Worm (Caenorhabditis elegans) whole organism, midembryonic: ENCODE results near the gene Y56A3A.33.

ENCODE experiments used
- T22C8.4 ChIP-seq: fragments of 200-800 bp; sonication (Bioruptor generic); IDR thresholded peaks from 2 replicates; pipeline ENCODE4 v1.3.6; 2022; ENCODE audit warnings: missing genetic modification characterization, missing compliant biosample characterization
- cog-1 ChIP-seq: sonication (generic microtip); optimal IDR thresholded peaks from 2 replicates; lab custom pipeline; 2016; ENCODE audit warnings: missing genetic modification characterization, missing compliant biosample characterization
- flt-1 ChIP-seq: fragments of 200-800 bp; sonication (Bioruptor generic); IDR thresholded peaks from 2 replicates; pipeline ENCODE4 v1.3.6; 2022; ENCODE audit warnings: missing genetic modification characterization, missing compliant biosample characterization
- klf-2 ChIP-seq: fragments of 200-800 bp; sonication (Bioruptor generic); conservative IDR thresholded peaks from 2 replicates; pipeline ENCODE4 v1.3.6; 2022; ENCODE audit warnings: missing genetic modification reagents, missing genetic modification characterization, missing compliant biosample characterization
- med-1 ChIP-seq: sonication (generic microtip); optimal IDR thresholded peaks from 2 replicates; lab custom pipeline; 2017; ENCODE audit warnings: missing genetic modification characterization, mild to moderate bottlenecking, missing compliant biosample characterization, antibody characterized with exemption, missing genetic modification reagents; ENCODE audit not compliant: insufficient read depth
- ref-1 ChIP-seq: fragments of 200-800 bp; sonication (Bioruptor generic); conservative IDR thresholded peaks from 2 replicates; pipeline ENCODE4 v1.3.6; 2022; ENCODE audit warnings: missing genetic modification reagents, missing genetic modification characterization, missing compliant biosample characterization
- tab-1 ChIP-seq: fragments of 200-800 bp; sonication (Bioruptor generic); IDR thresholded peaks from 2 replicates; pipeline ENCODE4 v1.3.6; 2022; ENCODE audit warnings: missing genetic modification characterization, missing compliant biosample characterization
- ztf-23 ChIP-seq: fragments of 200-800 bp; sonication (Bioruptor generic); IDR thresholded peaks from 2 replicates; pipeline ENCODE4 v1.3.6; 2022; ENCODE audit warnings: missing genetic modification reagents, missing genetic modification characterization, missing compliant biosample characterization
- ztf-29 ChIP-seq: fragments of 200-800 bp; sonication (Bioruptor generic); IDR thresholded peaks from 2 replicates; pipeline ENCODE4 v1.3.6; 2022; ENCODE audit warnings: missing genetic modification reagents, missing genetic modification characterization, missing compliant biosample characterization

Gene Y56A3A.33

DNA sequence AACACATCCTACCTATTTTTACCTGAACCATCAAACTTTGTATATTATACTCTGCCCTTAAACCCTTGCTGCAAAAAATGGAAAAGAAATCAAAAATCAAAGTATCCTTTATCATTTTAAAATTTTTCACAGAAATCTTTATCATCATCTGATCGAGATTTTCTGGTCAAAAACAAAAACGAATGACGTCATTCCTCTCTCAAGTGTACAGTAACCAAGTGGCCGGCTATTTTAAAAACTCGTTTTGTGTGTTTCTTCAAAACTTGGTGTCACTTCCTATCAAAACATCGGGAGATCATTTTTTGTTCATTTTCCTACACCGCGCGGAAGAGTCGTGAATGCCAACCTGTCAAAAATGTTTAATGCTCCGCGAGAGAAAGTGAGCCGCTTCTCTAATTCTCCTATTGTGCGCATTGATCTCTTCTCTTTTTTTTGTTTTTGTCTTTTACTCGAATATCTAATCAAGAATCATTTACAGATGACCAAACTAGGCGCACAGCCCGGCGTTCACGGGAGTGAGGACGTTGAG is 17.4 kb upstream of the Y56A3A.33 start, which contains the start of gene brp-1:
Gene brp-1, plus strand, starts transcription at position 479 of the 529 bp plus-strand sequence.
- TF ChIP-seq ztf-29 (GFP tag; lab: Robert Waterston, UW): no peak
- no peak for TF ChIP-seq T22C8.4 (GFP tag; lab: Robert Waterston, UW)
- no peak for TF ChIP-seq med-1 (GFP tag; lab: Kevin White, UChicago)
- TF ChIP-seq cog-1 (tag; lab: Kevin White, UChicago): no peak
- TF ChIP-seq klf-2: no peak
- no peak for TF ChIP-seq ztf-23 (GFP tag; lab: Robert Waterston, UW)
- TF ChIP-seq flt-1 (GFP tag; lab: Robert Waterston, UW): no peak
- no peak for TF ChIP-seq tab-1 (GFP tag; lab: Robert Waterston, UW)
- TF ChIP-seq ref-1: no peak

- no peak for TF ChIP-seq ztf-29 (GFP tag; lab: Robert Waterston, UW)
- no peak for TF ChIP-seq med-1 (GFP tag; lab: Kevin White, UChicago)
- TF ChIP-seq cog-1 (tag; lab: Kevin White, UChicago): no peak
- TF ChIP-seq klf-2: no peak
- no peak for TF ChIP-seq T22C8.4 (GFP tag; lab: Robert Waterston, UW)
- TF ChIP-seq ztf-23 (GFP tag; lab: Robert Waterston, UW): no peak
- TF ChIP-seq tab-1 (GFP tag; lab: Robert Waterston, UW): no peak
- TF ChIP-seq ref-1: no peak
- TF ChIP-seq flt-1 (GFP tag; lab: Robert Waterston, UW): no peak
These were observed 15.2 kb upstream of the Y56A3A.33 start for ce11 chrIII:12017999-12018398.

DNA sequence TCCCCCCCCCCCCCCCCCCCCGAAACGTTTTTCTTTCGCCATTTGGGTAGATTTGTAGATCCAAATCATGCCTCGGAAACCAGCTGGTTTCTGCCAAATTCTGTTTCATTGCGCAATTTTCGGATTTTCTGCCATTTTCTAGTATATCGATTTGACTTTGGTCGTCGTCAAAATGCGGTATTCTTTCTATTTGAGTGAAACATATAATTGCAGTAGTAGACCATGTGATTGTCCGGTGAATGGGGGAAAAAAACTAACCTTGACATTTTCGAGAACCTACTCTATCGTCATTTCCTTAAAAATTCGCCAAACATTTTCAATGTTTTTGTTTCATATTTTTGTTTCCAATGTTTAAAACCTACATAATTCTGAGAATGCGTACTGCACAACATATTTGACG is 12.9 kb upstream of the Y56A3A.33 start:
- TF ChIP-seq ref-1 (no peak), flt-1 (GFP tag; lab: Robert Waterston, UW) (no peak), ztf-23 (GFP tag; lab: Robert Waterston, UW) (no peak), tab-1 (GFP tag; lab: Robert Waterston, UW) (no peak), cog-1 (tag; lab: Kevin White, UChicago) (no peak), med-1 (GFP tag; lab: Kevin White, UChicago) (no peak), klf-2 (no peak), T22C8.4 (GFP tag; lab: Robert Waterston, UW) (no peak), ztf-29 (GFP tag; lab: Robert Waterston, UW) (no peak)

DNA sequence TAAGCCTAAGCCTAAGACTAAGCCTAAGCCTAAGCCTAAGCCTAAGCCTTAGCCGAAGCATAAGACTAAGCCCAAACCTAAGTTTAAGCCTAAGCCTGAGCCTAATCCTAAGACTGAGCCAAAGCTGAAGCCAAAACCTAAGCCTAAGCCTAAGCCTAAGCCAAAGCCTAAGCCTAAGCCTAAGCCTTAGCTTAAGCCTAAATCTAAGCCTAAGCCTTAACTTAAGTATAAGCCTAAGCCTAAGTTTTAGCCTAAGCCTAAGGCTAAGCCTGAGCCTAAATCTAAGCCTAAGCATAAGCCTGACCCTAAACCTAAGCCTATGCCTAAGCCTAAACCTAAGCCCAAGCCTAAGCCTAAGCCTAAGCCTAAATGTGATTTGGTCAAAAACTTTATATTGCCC is 12.4 kb upstream of the Y56A3A.33 start:
- TF ChIP-seq ztf-29 (GFP tag; lab: Robert Waterston, UW) (peak; percentile 66; the same call in 1 of the 2 replicates), med-1 (GFP tag; lab: Kevin White, UChicago) (no peak), tab-1 (GFP tag; lab: Robert Waterston, UW) (no peak)

DNA sequence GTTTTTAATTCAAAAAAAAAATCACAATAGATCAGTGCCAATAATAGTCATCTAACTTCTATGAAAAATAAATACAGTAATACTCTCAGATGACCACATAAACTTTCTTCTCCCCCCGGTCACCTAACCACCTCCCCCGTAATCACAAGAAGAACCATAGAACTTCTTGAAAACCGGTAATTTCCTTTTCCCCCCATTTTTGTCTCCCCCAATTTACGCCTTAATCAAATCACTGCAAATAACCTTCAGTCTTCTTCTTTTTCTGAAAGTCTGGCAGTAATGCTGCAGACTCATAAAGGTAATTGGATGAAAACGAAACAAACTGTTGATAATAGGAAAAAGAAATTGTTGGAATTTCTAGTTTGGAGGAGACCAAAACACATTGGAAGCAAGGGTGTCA is 11.8 kb upstream of the Y56A3A.33 start:
- TF ChIP-seq ztf-29 (GFP tag; lab: Robert Waterston, UW): no peak
- no peak for TF ChIP-seq T22C8.4 (GFP tag; lab: Robert Waterston, UW)
- TF ChIP-seq tab-1 (GFP tag; lab: Robert Waterston, UW): no peak
- TF ChIP-seq med-1 (GFP tag; lab: Kevin White, UChicago): no peak
- TF ChIP-seq flt-1 (GFP tag; lab: Robert Waterston, UW): no peak
- no peak for TF ChIP-seq ref-1
- TF ChIP-seq cog-1 (tag; lab: Kevin White, UChicago): no peak
- TF ChIP-seq ztf-23 (GFP tag; lab: Robert Waterston, UW): no peak
- no peak for TF ChIP-seq klf-2

- TF ChIP-seq ref-1 (no peak), flt-1 (GFP tag; lab: Robert Waterston, UW) (no peak), cog-1 (tag; lab: Kevin White, UChicago) (no peak), ztf-23 (GFP tag; lab: Robert Waterston, UW) (no peak), T22C8.4 (GFP tag; lab: Robert Waterston, UW) (no peak), ztf-29 (GFP tag; lab: Robert Waterston, UW) (no peak), med-1 (GFP tag; lab: Kevin White, UChicago) (no peak), klf-2 (no peak), tab-1 (GFP tag; lab: Robert Waterston, UW) (no peak)
These were observed 11.0 kb upstream of the Y56A3A.33 start for ce11 chrIII:12013718-12014117.

DNA sequence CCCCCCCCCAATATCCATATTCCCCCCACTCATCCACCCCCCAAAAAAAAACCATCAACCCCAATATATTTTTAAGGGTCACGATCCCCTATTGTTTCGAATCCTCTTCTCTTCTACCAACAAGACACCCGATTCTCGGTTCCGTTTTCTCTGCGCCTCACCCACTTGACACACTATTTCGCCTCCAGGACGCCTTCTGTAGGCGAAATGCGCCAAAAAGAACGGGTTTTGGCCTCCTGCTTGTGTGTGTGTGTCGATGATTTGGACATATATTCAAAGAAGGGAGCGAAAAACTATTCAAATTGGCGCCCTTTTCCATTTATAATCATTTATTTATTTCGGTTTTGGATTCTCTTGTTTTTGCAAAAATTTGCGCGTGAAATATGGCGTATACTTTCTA is 10.3 kb upstream of the Y56A3A.33 start:
- no peak for TF ChIP-seq klf-2

DNA sequence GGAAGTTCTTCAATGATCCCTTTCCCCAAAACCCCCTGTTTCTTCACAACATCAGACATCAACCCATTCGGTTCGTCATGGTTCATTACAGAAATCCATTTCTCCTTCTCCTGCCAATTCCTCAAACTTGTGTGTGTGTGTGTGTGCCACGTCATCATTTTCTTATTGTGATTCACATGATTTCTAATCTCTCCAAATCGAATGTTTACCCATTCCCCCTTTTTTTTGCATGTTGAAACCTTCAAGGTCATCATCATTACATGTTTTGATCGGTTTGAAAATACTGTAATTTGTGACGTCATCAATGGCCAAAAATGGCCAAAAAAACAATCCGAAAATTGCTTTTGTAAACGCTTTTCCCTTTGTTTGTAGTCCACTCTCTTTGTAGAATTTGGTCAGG is 7.0 kb upstream of the Y56A3A.33 start:
- TF ChIP-seq klf-2: no peak
- no peak for TF ChIP-seq ztf-23 (GFP tag; lab: Robert Waterston, UW)
- TF ChIP-seq T22C8.4 (GFP tag; lab: Robert Waterston, UW): no peak
- TF ChIP-seq flt-1 (GFP tag; lab: Robert Waterston, UW): no peak
- no peak for TF ChIP-seq tab-1 (GFP tag; lab: Robert Waterston, UW)
- TF ChIP-seq ref-1: no peak
- TF ChIP-seq ztf-29 (GFP tag; lab: Robert Waterston, UW): no peak
- no peak for TF ChIP-seq med-1 (GFP tag; lab: Kevin White, UChicago)
- TF ChIP-seq cog-1 (tag; lab: Kevin White, UChicago): no peak

- TF ChIP-seq klf-2: no peak
- no peak for TF ChIP-seq tab-1 (GFP tag; lab: Robert Waterston, UW)
- no peak for TF ChIP-seq cog-1 (tag; lab: Kevin White, UChicago)
- TF ChIP-seq flt-1 (GFP tag; lab: Robert Waterston, UW): no peak
- TF ChIP-seq ztf-29 (GFP tag; lab: Robert Waterston, UW): no peak
- TF ChIP-seq med-1 (GFP tag; lab: Kevin White, UChicago): no peak
- TF ChIP-seq T22C8.4 (GFP tag; lab: Robert Waterston, UW): no peak
These were observed 6.6 kb upstream of the Y56A3A.33 start for ce11 chrIII:12009321-12009720.

DNA sequence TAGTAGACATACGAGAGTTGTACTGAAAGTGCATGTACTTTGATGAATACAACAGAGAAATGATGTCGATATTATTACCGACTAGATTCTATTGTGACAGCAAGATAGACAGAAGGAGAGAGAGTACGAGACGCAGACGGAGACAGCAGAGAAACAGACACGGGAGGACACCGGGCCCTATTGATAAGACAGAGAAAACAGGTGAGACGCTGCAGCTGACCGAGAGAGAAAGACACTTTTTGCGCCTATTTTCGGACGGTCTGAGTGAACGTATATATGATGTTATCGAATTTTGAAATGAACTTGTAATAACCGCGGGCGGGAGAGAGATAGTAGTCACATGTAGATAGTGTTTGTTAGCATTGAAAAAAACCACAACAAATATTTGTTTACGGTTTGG is 514 bp upstream of the Y56A3A.33 start:
- TF ChIP-seq ref-1 (no peak), flt-1 (GFP tag; lab: Robert Waterston, UW) (no peak)
